Worm (Caenorhabditis elegans) whole organism, L1 larva: ENCODE measurements around the gene T06D8.10.
A peak's percentile ranks its signal among the peaks of the same experiment; 100 is the strongest.

ENCODE experiments used
- C16A3.4 ChIP-seq: fragments of 150-350 bp; optimal IDR thresholded peaks from 2 replicates; lab custom pipeline; 2014; ENCODE audit warnings: missing biosample characterization, missing genetic modification characterization
- C34B4.2 ChIP-seq: sonication (generic microtip); optimal IDR thresholded peaks from 2 replicates; lab custom pipeline; 2017; ENCODE audit warnings: mild to moderate bottlenecking, missing genetic modification characterization, missing compliant biosample characterization
- Y116A8C.19 ChIP-seq: sonication (generic microtip); optimal IDR thresholded peaks from 2 replicates; lab custom pipeline; 2016; ENCODE audit warnings: missing compliant biosample characterization, missing genetic modification characterization, borderline replicate concordance
- aha-1 ChIP-seq: fragments of 150-350 bp; optimal IDR thresholded peaks from 2 replicates; lab custom pipeline; 2014; ENCODE audit warnings: missing biosample characterization, missing genetic modification characterization
- aly-2 ChIP-seq: fragments of 150-350 bp; optimal IDR thresholded peaks from 2 replicates; lab custom pipeline; 2014; ENCODE audit warnings: missing biosample characterization, missing genetic modification characterization
- ama-1 ChIP-seq: fragments of 150-350 bp; optimal IDR thresholded peaks from 2 replicates; lab custom pipeline; 2014
- blmp-1 ChIP-seq: fragments of 150-350 bp; optimal IDR thresholded peaks from 2 replicates; lab custom pipeline; 2014; ENCODE audit warnings: missing biosample characterization, missing genetic modification characterization
- ceh-82 ChIP-seq, 3 experiments: fragments of 150-350 bp in 1 of 3; sonication (generic microtip) in 2 of 3; optimal IDR thresholded peaks; 2 replicates each; lab custom pipeline; 2014 to 2017; ENCODE audit warnings: missing biosample characterization in 3 of 3, missing genetic modification characterization in 3 of 3
- ceh-90 ChIP-seq: sonication (generic microtip); optimal IDR thresholded peaks from 2 replicates; lab custom pipeline; 2016; ENCODE audit warnings: missing genetic modification characterization, missing compliant biosample characterization
- dsc-1 ChIP-seq: sonication (generic microtip); optimal IDR thresholded peaks from 2 replicates; lab custom pipeline; 2016; ENCODE audit warnings: mild to moderate bottlenecking, missing genetic modification characterization, missing compliant biosample characterization
- efl-1 ChIP-seq, 4 experiments: fragments of 150-350 bp; optimal IDR thresholded peaks in 3 of 4; peaks in 1 of 4; 1 replicate in 1 of 4; 2 replicates in 3 of 4; lab custom pipeline; 2014; ENCODE audit warnings: missing biosample characterization in 2 of 4, missing genetic modification characterization in 2 of 4, missing genetic modification reagents in 2 of 4
- efl-3 ChIP-seq: fragments of 200-800 bp; sonication (Bioruptor generic); optimal IDR thresholded peaks from 2 replicates; lab custom pipeline; 2018; ENCODE audit warnings: mild to moderate bottlenecking, missing genetic modification characterization, missing compliant biosample characterization
- elt-2 ChIP-seq: sonication (generic microtip); optimal IDR thresholded peaks from 2 replicates; lab custom pipeline; 2016; ENCODE audit warnings: missing genetic modification characterization, mild to moderate bottlenecking, inconsistent platforms, missing compliant biosample characterization, missing genetic modification reagents
- elt-3 ChIP-seq, 6 experiments: fragments of 150-350 bp in 1 of 6; sonication (generic microtip); optimal IDR thresholded peaks; 2 replicates each; lab custom pipeline; 2017 to 2018; ENCODE audit warnings: missing biosample characterization in 6 of 6, missing genetic modification characterization in 6 of 6, inconsistent platforms in 1 of 6
- fkh-4 ChIP-seq: sonication (generic microtip); optimal IDR thresholded peaks from 2 replicates; lab custom pipeline; 2016; ENCODE audit warnings: missing compliant biosample characterization, missing genetic modification characterization, borderline replicate concordance
- grh-1 ChIP-seq: fragments of 200-800 bp; sonication (Bioruptor generic); IDR thresholded peaks from 2 replicates; pipeline ENCODE4 v1.3.6; 2022; ENCODE audit warnings: missing genetic modification reagents, missing genetic modification characterization, missing compliant biosample characterization
- hpl-2 ChIP-seq: fragments of 150-350 bp; optimal IDR thresholded peaks from 2 replicates; lab custom pipeline; 2014; ENCODE audit warnings: missing biosample characterization, missing genetic modification reagents, missing genetic modification characterization
- irx-1 ChIP-seq: sonication (generic microtip); optimal IDR thresholded peaks from 2 replicates; lab custom pipeline; 2016; ENCODE audit warnings: missing genetic modification characterization, missing compliant biosample characterization
- isw-1 ChIP-seq: fragments of 200-800 bp; sonication (Bioruptor generic); IDR thresholded peaks from 2 replicates; pipeline ENCODE4 v1.3.6; 2022; ENCODE audit warnings: missing genetic modification characterization, missing compliant biosample characterization
- lin-14 ChIP-seq: fragments of 200-800 bp; sonication (Bioruptor generic); optimal IDR thresholded peaks from 2 replicates; lab custom pipeline; 2018; ENCODE audit warnings: mild to moderate bottlenecking, missing genetic modification characterization, moderate library complexity, missing compliant biosample characterization
- lin-15B ChIP-seq: fragments of 150-350 bp; sonication (generic microtip); optimal IDR thresholded peaks from 3 replicates; lab custom pipeline; 2014; ENCODE audit warnings: missing biosample characterization, missing genetic modification characterization
- lir-3 ChIP-seq: sonication (generic microtip); optimal IDR thresholded peaks from 2 replicates; lab custom pipeline; 2016; ENCODE audit warnings: mild to moderate bottlenecking, missing genetic modification characterization, moderate library complexity, missing compliant biosample characterization; ENCODE audit not compliant: poor library complexity
- lsy-2 ChIP-seq, 2 experiments: fragments of 150-350 bp; optimal IDR thresholded peaks; 2 replicates each; lab custom pipeline; 2014; ENCODE audit warnings: missing biosample characterization in 2 of 2, missing genetic modification characterization in 2 of 2
- mef-2 ChIP-seq: fragments of 150-350 bp; optimal IDR thresholded peaks from 2 replicates; lab custom pipeline; 2014; ENCODE audit warnings: missing biosample characterization, missing genetic modification characterization
- mep-1 ChIP-seq: fragments of 150-350 bp; optimal IDR thresholded peaks from 2 replicates; lab custom pipeline; 2014; ENCODE audit warnings: missing biosample characterization, missing genetic modification characterization
- nhr-76 ChIP-seq: sonication (generic microtip); optimal IDR thresholded peaks from 2 replicates; lab custom pipeline; 2017; ENCODE audit warnings: missing biosample characterization, missing genetic modification characterization
- nhr-84 ChIP-seq: sonication (generic microtip); optimal IDR thresholded peaks from 2 replicates; lab custom pipeline; 2017; ENCODE audit warnings: missing biosample characterization, missing genetic modification characterization
- nhr-85 ChIP-seq: sonication (generic microtip); peaks from one replicate; lab custom pipeline; 2016; ENCODE audit warnings: missing genetic modification characterization, inconsistent platforms, missing compliant biosample characterization
- pag-3 ChIP-seq: sonication (generic microtip); optimal IDR thresholded peaks from 2 replicates; lab custom pipeline; 2017; ENCODE audit warnings: missing genetic modification characterization, mild to moderate bottlenecking, missing compliant biosample characterization, antibody characterized with exemption, borderline replicate concordance; ENCODE audit not compliant: insufficient read depth
- pqm-1 ChIP-seq: sonication (generic microtip); optimal IDR thresholded peaks from 3 replicates; lab custom pipeline; 2017; ENCODE audit warnings: missing biosample characterization, missing genetic modification characterization
- snpc-4 ChIP-seq: fragments of 150-350 bp; optimal IDR thresholded peaks from 2 replicates; lab custom pipeline; 2014; ENCODE audit warnings: missing biosample characterization, missing genetic modification characterization
- sup-37 ChIP-seq: fragments of 200-800 bp; sonication (Bioruptor generic); optimal IDR thresholded peaks from 2 replicates; lab custom pipeline; 2018; ENCODE audit warnings: mild to moderate bottlenecking, missing genetic modification characterization, missing compliant biosample characterization
- zip-4 ChIP-seq: fragments of 200-800 bp; sonication (Bioruptor generic); optimal IDR thresholded peaks from 2 replicates; lab custom pipeline; 2018; ENCODE audit warnings: mild to moderate bottlenecking, missing genetic modification characterization, moderate library complexity, missing compliant biosample characterization

T06D8.10 gene

ce11 chrII:11202581-11203271 is 44.6 kb downstream of the T06D8.10 start, which contains the start of gene srap-1:
TSS of gene srap-1 (plus strand) at chrII:11203221.
- TF ChIP-seq aha-1 (no peak), hpl-2 (GFP tag; lab: Kevin White, UChicago) (no peak), nhr-76 (no peak), blmp-1 (peak; percentile 48), Y116A8C.19 (tag; lab: Kevin White, UChicago) (no peak), isw-1 (GFP tag; lab: Robert Waterston, UW) (no peak), lsy-2 (tag; optimal IDR thresholded peaks at IDR 0.05; lab: Kevin White, UChicago) (no peak), zip-4 (GFP tag; lab: Kevin White, UChicago) (no peak), grh-1 (GFP tag; lab: Robert Waterston, UW) (peak; percentile 56), pqm-1 (tag; lab: Kevin White, UChicago) (no peak), nhr-85 (tag; lab: Kevin White, UChicago) (peak; percentile 68), snpc-4 (tag; lab: Kevin White, UChicago) (no peak), lin-14 (GFP tag; lab: Kevin White, UChicago) (peak; percentile 8), C16A3.4 (tag; lab: Kevin White, UChicago) (no peak)

DNA sequence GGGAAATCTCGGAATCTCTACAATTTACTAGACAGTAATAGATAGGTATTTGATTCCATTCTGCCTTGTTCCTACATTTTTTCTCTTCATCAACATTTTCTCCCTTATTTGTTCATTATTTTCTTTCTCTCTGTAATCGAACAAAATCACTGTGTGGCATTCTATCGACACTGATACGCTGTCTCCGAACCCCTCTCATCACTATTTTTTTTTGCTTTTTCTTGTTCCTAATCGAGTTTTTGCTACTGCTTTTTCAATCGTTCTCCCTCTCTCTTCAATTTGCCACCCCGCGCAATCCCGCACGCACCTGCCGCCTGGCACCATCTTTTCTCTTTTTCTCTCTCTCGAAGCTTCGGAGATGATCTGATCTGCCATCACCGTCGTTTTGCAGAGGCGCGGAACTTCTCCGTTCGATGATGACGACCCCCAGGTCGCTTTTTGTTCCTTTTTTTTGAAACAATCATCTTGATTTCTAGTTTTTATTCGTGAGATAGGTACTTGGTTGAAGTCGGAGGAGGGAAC is 47.0 kb downstream of the T06D8.10 start:
- TF ChIP-seq ceh-90 (tag; lab: Kevin White, UChicago): no peak
- no peak for TF ChIP-seq lin-15B (tag; lab: Kevin White, UChicago)
- TF ChIP-seq lsy-2 (tag; optimal IDR thresholded peaks at IDR 0.05; lab: Kevin White, UChicago): no peak
- TF ChIP-seq lin-14 (GFP tag; lab: Kevin White, UChicago): peak; percentile 20
- TF ChIP-seq blmp-1: peak; percentile 61
- peak; percentile 11 for TF ChIP-seq pag-3 (tag; lab: Kevin White, UChicago)
- TF ChIP-seq pqm-1 (tag; lab: Kevin White, UChicago): no peak

DNA sequence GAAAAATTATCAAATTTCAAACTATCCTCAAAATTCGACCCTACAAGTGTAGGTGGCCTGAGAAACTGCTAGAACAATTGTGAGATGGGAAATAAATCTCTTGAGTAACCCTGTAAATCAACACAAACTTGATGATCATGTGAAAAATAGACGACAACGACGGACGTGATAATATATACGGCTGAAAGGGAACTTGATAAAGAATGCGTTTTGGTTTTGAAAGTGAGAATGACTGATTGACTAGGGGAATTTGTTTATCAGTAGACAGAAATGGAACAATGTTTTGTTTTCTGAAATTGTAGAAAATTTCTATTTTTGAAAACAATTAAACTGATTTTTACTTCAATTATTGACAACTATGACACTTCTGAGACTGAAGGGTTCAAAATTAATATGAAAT is 53.8 kb downstream of the T06D8.10 start:
- TF ChIP-seq ceh-90 (tag; lab: Kevin White, UChicago) (no peak), aly-2 (tag; lab: Kevin White, UChicago) (no peak), ceh-82 (tag; optimal IDR thresholded peaks at IDR 0.05; lab: Kevin White, UChicago) (no peak), nhr-84 (tag; lab: Kevin White, UChicago) (no peak), blmp-1 (peak; percentile 74), dsc-1 (tag; lab: Kevin White, UChicago) (no peak), C34B4.2 (tag; lab: Kevin White, UChicago) (no peak), efl-1 (optimal IDR thresholded peaks at IDR 0.05; lab: Kevin White, UChicago) (no peak), efl-1 (GFP tag; optimal IDR thresholded peaks at IDR 0.05 in 1 of 2; lab: Kevin White, UChicago) (peak in 1 of 2 experiments; percentile 77), lin-14 (GFP tag; lab: Kevin White, UChicago) (no peak), mep-1 (no peak), lir-3 (no peak), elt-3 (tag; optimal IDR thresholded peaks at IDR 0.05; lab: Kevin White, UChicago) (peak in 1 of 6 experiments; percentile 59)

DNA sequence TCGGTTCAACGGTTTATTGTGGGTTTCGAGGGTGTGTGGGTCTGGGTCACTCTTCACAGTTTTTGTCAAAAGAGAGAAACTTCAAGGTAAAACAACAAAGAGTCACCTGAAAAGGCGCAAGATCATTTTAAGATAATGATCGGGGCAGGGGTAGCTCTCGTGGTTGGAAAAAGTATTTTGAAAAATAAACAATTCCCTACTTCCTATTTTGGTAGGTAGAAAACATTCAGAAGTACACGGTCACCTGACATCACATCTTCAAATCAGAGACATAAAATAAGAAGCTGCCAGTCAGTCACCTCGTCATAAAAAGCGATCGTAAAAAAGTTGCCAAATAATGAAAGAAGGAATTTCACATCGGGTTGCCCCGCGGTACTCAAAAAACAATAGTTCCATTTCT is 54.8 kb downstream of the T06D8.10 start:
- TF ChIP-seq elt-2 (tag; lab: Kevin White, UChicago) (no peak), efl-1 (optimal IDR thresholded peaks at IDR 0.05; lab: Kevin White, UChicago) (no peak), efl-1 (GFP tag; optimal IDR thresholded peaks at IDR 0.05 in 1 of 2; lab: Kevin White, UChicago) (peak in 1 of 2 experiments; percentile 58), sup-37 (no peak), efl-3 (GFP tag; lab: Kevin White, UChicago) (no peak), mef-2 (no peak), pqm-1 (tag; lab: Kevin White, UChicago) (no peak), nhr-85 (tag; lab: Kevin White, UChicago) (peak; percentile 71), C34B4.2 (tag; lab: Kevin White, UChicago) (no peak), fkh-4 (tag; lab: Kevin White, UChicago) (no peak), irx-1 (tag; lab: Kevin White, UChicago) (no peak), lin-14 (GFP tag; lab: Kevin White, UChicago) (peak; percentile 14), ama-1 (lab: Kevin White, UChicago) (no peak)
